Worm (Caenorhabditis elegans): ENCODE results near the gene peb-1.

- TF ChIP-seq med-1 (GFP tag; optimal IDR thresholded peaks at IDR 0.05; ENCODE audit: insufficient read depth) (no peak), flt-1 (GFP tag; IDR thresholded peaks at IDR 0.05) (no peak), T22C8.4 (GFP tag; IDR thresholded peaks at IDR 0.05) (no peak), tab-1 (GFP tag; IDR thresholded peaks at IDR 0.05) (no peak)
Observed at ce11 chrX:2212141-2212540, 1.3 kb downstream of the peb-1 start.

Measured in whole organism, midembryonic.